Fruit fly (Drosophila melanogaster) whole organism, embryonic: ENCODE measurements around the gene dpr3.

ENCODE experiments used
- Bgb ChIP-seq: fragments of 200-800 bp; sonication (Bioruptor generic); IDR thresholded peaks from 2 replicates; pipeline ENCODE4 v1.3.6; 2022; ENCODE audit warnings: missing biosample characterization, missing genetic modification characterization; ENCODE audit not compliant: partially characterized antibody
- C15 ChIP-seq: fragments of 200-800 bp; sonication (Bioruptor generic); IDR thresholded peaks from 3 replicates; pipeline ENCODE4 v1.3.6; 2022; ENCODE audit warnings: missing biosample characterization, missing genetic modification characterization
- CG10209 ChIP-seq: fragments of 200-800 bp; sonication (Bioruptor generic); optimal IDR thresholded peaks from 3 replicates; lab custom pipeline; 2017; ENCODE audit warnings: missing biosample characterization, mild to moderate bottlenecking, missing genetic modification characterization, missing genetic modification reagents
- CG10431 ChIP-seq: fragments of 200-800 bp; sonication (Bioruptor generic); optimal IDR thresholded peaks from 3 replicates; lab custom pipeline; 2018; ENCODE audit warnings: missing biosample characterization, mild to moderate bottlenecking, missing genetic modification characterization
- CG13123 ChIP-seq: fragments of 200-800 bp; sonication (Bioruptor generic); optimal IDR thresholded peaks from 2 replicates; lab custom pipeline; 2016; ENCODE audit warnings: missing biosample characterization, missing genetic modification characterization
- CG13424 ChIP-seq: fragments of 200-800 bp; sonication (Bioruptor generic); optimal IDR thresholded peaks from 2 replicates; lab custom pipeline; 2019; ENCODE audit warnings: missing biosample characterization, mild to moderate bottlenecking, missing genetic modification characterization, moderate library complexity
- CG13775 ChIP-seq: fragments of 200-800 bp; sonication (Bioruptor generic); optimal IDR thresholded peaks from 3 replicates; lab custom pipeline; 2017; ENCODE audit warnings: missing biosample characterization, mild to moderate bottlenecking, missing genetic modification characterization
- CG14441 ChIP-seq: fragments of 200-800 bp; sonication (Bioruptor generic); IDR thresholded peaks from 2 replicates; pipeline ENCODE4 v1.3.6; 2022; ENCODE audit warnings: missing biosample characterization, missing genetic modification characterization
- CG15011 ChIP-seq: fragments of 200-800 bp; sonication (Bioruptor generic); optimal IDR thresholded peaks from 3 replicates; lab custom pipeline; 2018; ENCODE audit warnings: missing biosample characterization, mild to moderate bottlenecking, missing genetic modification characterization
- CG17829 ChIP-seq: fragments of 200-800 bp; optimal IDR thresholded peaks from 2 replicates; lab custom pipeline; 2019; ENCODE audit warnings: missing biosample characterization, mild to moderate bottlenecking, missing genetic modification characterization, moderate library complexity
- CG1832 ChIP-seq: fragments of 200-800 bp; sonication (Bioruptor generic); optimal IDR thresholded peaks from 2 replicates; lab custom pipeline; 2017; ENCODE audit warnings: missing biosample characterization, mild to moderate bottlenecking, missing genetic modification characterization, inconsistent platforms
- CG2120 ChIP-seq: fragments of 200-800 bp; sonication (Bioruptor generic); optimal IDR thresholded peaks from 3 replicates; lab custom pipeline; 2016; ENCODE audit warnings: missing biosample characterization, missing genetic modification characterization
- CG2199 ChIP-seq: fragments of 200-800 bp; sonication (Bioruptor generic); IDR thresholded peaks from 3 replicates; pipeline ENCODE4 v1.3.6; 2022; ENCODE audit warnings: missing biosample characterization, missing genetic modification characterization
- CG32532 ChIP-seq: fragments of 200-800 bp; sonication (Bioruptor generic); IDR thresholded peaks from 2 replicates; pipeline ENCODE4 v1.3.6; 2022; ENCODE audit warnings: missing biosample characterization, missing genetic modification characterization
- CG32772 ChIP-seq: fragments of 200-800 bp; sonication (Bioruptor generic); IDR thresholded peaks from 2 replicates; pipeline ENCODE4 v1.3.6; 2022; ENCODE audit warnings: missing biosample characterization, missing genetic modification characterization
- CG3995 ChIP-seq: fragments of 200-800 bp; sonication (Bioruptor generic); optimal IDR thresholded peaks from 3 replicates; lab custom pipeline; 2016; ENCODE audit warnings: missing biosample characterization, missing genetic modification characterization
- CG42726 ChIP-seq: fragments of 200-800 bp; sonication (Bioruptor generic); IDR thresholded peaks from 2 replicates; pipeline ENCODE4 v1.3.6; 2022; ENCODE audit warnings: missing biosample characterization, missing genetic modification characterization; ENCODE audit not compliant: partially characterized antibody
- CG43689 ChIP-seq: fragments of 200-800 bp; sonication (Bioruptor generic); IDR thresholded peaks from 2 replicates; pipeline ENCODE4 v1.3.6; 2022; ENCODE audit warnings: missing biosample characterization, missing genetic modification characterization
- CG4424 ChIP-seq: fragments of 200-800 bp; sonication (Bioruptor generic); optimal IDR thresholded peaks from 3 replicates; lab custom pipeline; 2016; ENCODE audit warnings: missing biosample characterization, missing genetic modification characterization
- CG4617 ChIP-seq: fragments of 200-800 bp; sonication (Bioruptor generic); optimal IDR thresholded peaks from 3 replicates; lab custom pipeline; 2016; ENCODE audit warnings: missing biosample characterization, missing genetic modification characterization, borderline replicate concordance
- CG4820 ChIP-seq: fragments of 200-800 bp; sonication (Bioruptor generic); optimal IDR thresholded peaks from 3 replicates; lab custom pipeline; 2016; ENCODE audit warnings: missing biosample characterization, missing genetic modification characterization
- CG9215 ChIP-seq: fragments of 200-800 bp; sonication (Bioruptor generic); IDR thresholded peaks from 2 replicates; pipeline ENCODE4 v1.3.6; 2022; ENCODE audit warnings: missing biosample characterization, missing genetic modification characterization
- CG9797 ChIP-seq: fragments of 200-800 bp; sonication (Bioruptor generic); optimal IDR thresholded peaks from 3 replicates; lab custom pipeline; 2018; ENCODE audit warnings: missing biosample characterization, mild to moderate bottlenecking, missing genetic modification characterization
- CTCF ChIP-seq: fragments of 200-800 bp; sonication (Bioruptor generic); optimal IDR thresholded peaks from 2 replicates; lab custom pipeline; 2017; ENCODE audit warnings: missing biosample characterization, mild to moderate bottlenecking, missing genetic modification characterization, moderate library complexity
- Ets65A ChIP-seq: fragments of 200-800 bp; sonication (Bioruptor generic); peaks from one replicate; lab custom pipeline; 2016; ENCODE audit warnings: missing biosample characterization, missing genetic modification characterization
- Ets97D ChIP-seq: fragments of 200-800 bp; sonication (Bioruptor generic); optimal IDR thresholded peaks from 3 replicates; lab custom pipeline; 2016; ENCODE audit warnings: missing biosample characterization, missing genetic modification characterization
- HLH4C ChIP-seq: fragments of 200-800 bp; sonication (Bioruptor generic); IDR thresholded peaks from 3 replicates; pipeline ENCODE4 v1.3.6; 2022; ENCODE audit warnings: missing biosample characterization, missing genetic modification characterization; ENCODE audit not compliant: partially characterized antibody
- Hsf ChIP-seq: fragments of 200-800 bp; sonication (Bioruptor generic); optimal IDR thresholded peaks from 3 replicates; lab custom pipeline; 2016; ENCODE audit warnings: missing biosample characterization, missing genetic modification characterization
- Nf-YC ChIP-seq: fragments of 200-800 bp; optimal IDR thresholded peaks from 3 replicates; lab custom pipeline; 2019; ENCODE audit warnings: missing biosample characterization, mild to moderate bottlenecking, missing genetic modification characterization, moderate library complexity
- Ptx1 ChIP-seq: fragments of 200-800 bp; sonication (Bioruptor generic); IDR thresholded peaks from 2 replicates; pipeline ENCODE4 v1.3.6; 2022; ENCODE audit warnings: missing biosample characterization, missing genetic modification characterization
- Scr ChIP-seq: fragments of 200-800 bp; sonication (Bioruptor generic); IDR thresholded peaks from 2 replicates; pipeline ENCODE4 v1.3.6; 2022; ENCODE audit warnings: missing biosample characterization, missing genetic modification characterization; ENCODE audit not compliant: partially characterized antibody
- ara ChIP-seq: fragments of 200-800 bp; sonication (Bioruptor generic); IDR thresholded peaks from 2 replicates; pipeline ENCODE4 v1.3.6; 2022; ENCODE audit warnings: missing biosample characterization, missing genetic modification characterization
- ase ChIP-seq: fragments of 200-800 bp; sonication (Bioruptor generic); IDR thresholded peaks from 3 replicates; pipeline ENCODE4 v1.3.6; 2022; ENCODE audit warnings: missing biosample characterization, missing genetic modification characterization
- cas ChIP-seq: fragments of 200-800 bp; sonication (Bioruptor generic); IDR thresholded peaks from 2 replicates; pipeline ENCODE4 v1.3.6; 2022; ENCODE audit warnings: missing biosample characterization, missing genetic modification characterization
- cato ChIP-seq: fragments of 200-800 bp; sonication (Bioruptor generic); optimal IDR thresholded peaks from 2 replicates; lab custom pipeline; 2016; ENCODE audit warnings: missing biosample characterization, missing genetic modification characterization, borderline replicate concordance
- chinmo ChIP-seq: fragments of 200-800 bp; sonication (Bioruptor generic); IDR thresholded peaks from 4 replicates; pipeline ENCODE4 v1.3.6; 2022; ENCODE audit warnings: missing biosample characterization, missing genetic modification characterization; ENCODE audit not compliant: partially characterized antibody
- disco-r ChIP-seq: fragments of 200-800 bp; sonication (Bioruptor generic); optimal IDR thresholded peaks from 2 replicates; lab custom pipeline; 2016; ENCODE audit warnings: missing biosample characterization, missing genetic modification characterization
- dmrt99B ChIP-seq: fragments of 200-800 bp; sonication (Bioruptor generic); optimal IDR thresholded peaks from 2 replicates; lab custom pipeline; 2018; ENCODE audit warnings: missing biosample characterization, mild to moderate bottlenecking, missing genetic modification characterization, moderate library complexity
- dysf ChIP-seq: fragments of 200-800 bp; sonication (Bioruptor generic); IDR thresholded peaks from 3 replicates; pipeline ENCODE4 v1.3.6; 2022; ENCODE audit warnings: missing biosample characterization, missing genetic modification characterization
- eyg ChIP-seq: fragments of 200-800 bp; sonication (Bioruptor generic); optimal IDR thresholded peaks from 3 replicates; lab custom pipeline; 2016; ENCODE audit warnings: missing biosample characterization, missing genetic modification characterization
- hbn ChIP-seq: fragments of 200-800 bp; sonication (Bioruptor generic); IDR thresholded peaks from 2 replicates; pipeline ENCODE4 v1.3.6; 2022; ENCODE audit warnings: missing biosample characterization, missing genetic modification characterization; ENCODE audit not compliant: partially characterized antibody
- her ChIP-seq: fragments of 200-800 bp; sonication (Bioruptor generic); optimal IDR thresholded peaks from 2 replicates; lab custom pipeline; 2016; ENCODE audit warnings: missing biosample characterization, missing genetic modification characterization
- jing ChIP-seq: fragments of 200-800 bp; sonication (Bioruptor generic); optimal IDR thresholded peaks from 2 replicates; lab custom pipeline; 2018; ENCODE audit warnings: missing biosample characterization, mild to moderate bottlenecking, missing genetic modification characterization
- lola ChIP-seq, 3 experiments: fragments of >200 bp in 2 of 3; fragments of 200-800 bp in 1 of 3; sonication (Bioruptor generic) in 1 of 3; optimal IDR thresholded peaks; 2 replicates each; lab custom pipeline; 2017 to 2019; ENCODE audit warnings: missing biosample characterization in 3 of 3, missing genetic modification characterization in 3 of 3, mild to moderate bottlenecking in 1 of 3, moderate library complexity in 1 of 3
- maf-S ChIP-seq: fragments of 200-800 bp; sonication (Bioruptor generic); optimal IDR thresholded peaks from 2 replicates; lab custom pipeline; 2016; ENCODE audit warnings: missing biosample characterization, missing genetic modification characterization
- pan ChIP-seq, 4 experiments: fragments of >200 bp in 3 of 4; fragments of 200-800 bp in 1 of 4; sonication (Bioruptor generic) in 1 of 4; optimal IDR thresholded peaks in 3 of 4; IDR thresholded peaks in 1 of 4; 2 replicates each; pipeline versions ENCODE4 v1.3.6 to Lab custom; 2017 to 2022; ENCODE audit warnings: missing biosample characterization in 2 of 4, missing genetic modification characterization in 2 of 4, mixed read lengths in 1 of 4
- phol ChIP-seq: fragments of 200-800 bp; sonication (Bioruptor generic); optimal IDR thresholded peaks from 3 replicates; lab custom pipeline; 2018; ENCODE audit warnings: missing biosample characterization, mild to moderate bottlenecking, missing genetic modification characterization, moderate library complexity
- row ChIP-seq: fragments of 200-800 bp; sonication (Bioruptor generic); IDR thresholded peaks from 3 replicates; pipeline ENCODE4 v1.3.6; 2022; ENCODE audit warnings: missing biosample characterization, missing genetic modification characterization
- sisA ChIP-seq: fragments of 200-800 bp; sonication (Bioruptor generic); IDR thresholded peaks from 2 replicates; pipeline ENCODE4 v1.3.6; 2022; ENCODE audit warnings: missing biosample characterization, missing genetic modification characterization
- ssp ChIP-seq: fragments of 200-800 bp; sonication (Bioruptor generic); IDR thresholded peaks from 2 replicates; pipeline ENCODE4 v1.3.6; 2022; ENCODE audit warnings: missing biosample characterization, missing genetic modification characterization
- tin ChIP-seq: fragments of 200-800 bp; sonication (Bioruptor generic); optimal IDR thresholded peaks from 3 replicates; lab custom pipeline; 2016; ENCODE audit warnings: missing biosample characterization, missing genetic modification characterization
- yki ChIP-seq: fragments of >200 bp; optimal IDR thresholded peaks from 3 replicates; lab custom pipeline; 2018
- zen ChIP-seq: fragments of 200-800 bp; sonication (Bioruptor generic); optimal IDR thresholded peaks from 3 replicates; lab custom pipeline; 2018; ENCODE audit warnings: missing biosample characterization, mild to moderate bottlenecking, missing genetic modification characterization, moderate library complexity
- zfh1 ChIP-seq: fragments of 200-800 bp; sonication (Bioruptor generic); IDR thresholded peaks from 3 replicates; pipeline ENCODE4 v1.3.6; 2022; ENCODE audit warnings: missing biosample characterization, missing genetic modification characterization

dpr3 gene

dm6 chr2L:2032076-2032475, 77.6 kb downstream of the dpr3 start (continued):
- TF ChIP-seq C15 (GFP tag; lab: Robert Waterston, UW) (no peak), CG13424 (peak; percentile 28), phol (tag; lab: Kevin White, UChicago) (peak; percentile 50), jing (GFP tag; lab: Kevin White, UChicago) (no peak), CG4820 (GFP tag; lab: Kevin White, UChicago) (peak; percentile 18), disco-r (no peak), CG14441 (no peak), Scr (GFP tag; lab: Robert Waterston, UW) (no peak), CG2199 (no peak), dmrt99B (tag; lab: Kevin White, UChicago) (peak; percentile 23), CG15011 (GFP tag; lab: Kevin White, UChicago) (no peak), Hsf (GFP tag; lab: Kevin White, UChicago) (peak; percentile 9), cas (GFP tag; lab: Robert Waterston, UW) (no peak), zfh1 (GFP tag; lab: Robert Waterston, UW) (no peak), tin (peak; percentile 10), CTCF (no peak), yki (no peak), CG4424 (GFP tag; lab: Kevin White, UChicago) (peak; percentile 33), pan (optimal IDR thresholded peaks at IDR 0.05; lab: Kevin White, UChicago) (no peak), pan (GFP tag; optimal IDR thresholded peaks at IDR 0.05 in 1 of 2, IDR thresholded peaks at IDR 0.05 in 1 of 2) (no peak), zen (tag; lab: Kevin White, UChicago) (peak; percentile 16), CG9215 (no peak; the same call in 1 of the 2 replicates), CG3995 (no peak), CG17829 (tag; lab: Kevin White, UChicago) (peak; percentile 21), dysf (GFP tag; lab: Robert Waterston, UW) (0 out of 3 replicates have a peak, but pooled peaks have one; percentile 33), ara (GFP tag; lab: Robert Waterston, UW) (no peak), CG32772 (no peak), CG1832 (GFP tag; lab: Kevin White, UChicago) (no peak), lola (GFP tag; optimal IDR thresholded peaks at IDR 0.05; lab: Kevin White, UChicago) (no peak), row (GFP tag; lab: Robert Waterston, UW) (peak; percentile 48; the same call in 2 of the 3 replicates), Ets65A (peak; percentile 91), Ets97D (GFP tag; lab: Kevin White, UChicago) (no peak), CG10209 (GFP tag; lab: Kevin White, UChicago) (peak; percentile 3), eyg (GFP tag; lab: Kevin White, UChicago) (no peak), CG2120 (no peak), Ptx1 (GFP tag; lab: Robert Waterston, UW) (0 out of 2 replicates have a peak, but pooled peaks have one; percentile 23), sisA (no peak), CG13123 (no peak), ssp (GFP tag; lab: Robert Waterston, UW) (no peak), CG13775 (no peak), CG43689 (no peak), maf-S (GFP tag; lab: Kevin White, UChicago) (no peak), hbn (GFP tag; lab: Robert Waterston, UW) (no peak), CG10431 (GFP tag; lab: Kevin White, UChicago) (no peak)

DNA sequence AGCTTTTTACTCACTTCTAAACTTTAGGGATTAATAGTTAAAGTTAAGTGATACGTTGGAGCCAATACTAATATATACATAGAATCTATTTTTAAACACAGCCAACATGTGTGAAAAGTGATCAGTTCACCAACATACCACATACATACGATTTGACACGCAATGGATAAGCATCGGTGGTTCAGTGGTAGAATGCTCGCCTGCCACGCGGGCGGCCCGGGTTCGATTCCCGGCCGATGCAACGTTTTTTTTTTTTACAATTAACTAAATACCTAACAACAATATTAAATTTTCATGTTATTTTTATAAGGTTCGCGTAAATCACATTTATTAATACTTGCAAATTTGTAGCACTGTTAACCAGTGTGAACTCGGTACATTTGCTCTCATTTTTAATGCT, 78.2 kb downstream of the dpr3 start:
- TF ChIP-seq CG4617 (GFP tag; lab: Kevin White, UChicago) (no peak), CG9797 (GFP tag; lab: Kevin White, UChicago) (no peak), CG42726 (peak; percentile 71; the same call in 1 of the 2 replicates), Nf-YC (tag; lab: Kevin White, UChicago) (no peak), CG10431 (GFP tag; lab: Kevin White, UChicago) (no peak), HLH4C (GFP tag; lab: Robert Waterston, UW) (peak; percentile 42; the same call in 1 of the 3 replicates), CG32532 (GFP tag; lab: Robert Waterston, UW) (no peak), ase (GFP tag; lab: Robert Waterston, UW) (no peak), Scr (GFP tag; lab: Robert Waterston, UW) (peak; percentile 57), Bgb (GFP tag; lab: Robert Waterston, UW) (peak; percentile 68), cato (GFP tag; lab: Kevin White, UChicago) (no peak), her (GFP tag; lab: Kevin White, UChicago) (no peak), chinmo (GFP tag; lab: Robert Waterston, UW) (no peak)
